Worm (Caenorhabditis elegans): ENCODE results near the gene lin-56.

Gene lin-56

DNA sequence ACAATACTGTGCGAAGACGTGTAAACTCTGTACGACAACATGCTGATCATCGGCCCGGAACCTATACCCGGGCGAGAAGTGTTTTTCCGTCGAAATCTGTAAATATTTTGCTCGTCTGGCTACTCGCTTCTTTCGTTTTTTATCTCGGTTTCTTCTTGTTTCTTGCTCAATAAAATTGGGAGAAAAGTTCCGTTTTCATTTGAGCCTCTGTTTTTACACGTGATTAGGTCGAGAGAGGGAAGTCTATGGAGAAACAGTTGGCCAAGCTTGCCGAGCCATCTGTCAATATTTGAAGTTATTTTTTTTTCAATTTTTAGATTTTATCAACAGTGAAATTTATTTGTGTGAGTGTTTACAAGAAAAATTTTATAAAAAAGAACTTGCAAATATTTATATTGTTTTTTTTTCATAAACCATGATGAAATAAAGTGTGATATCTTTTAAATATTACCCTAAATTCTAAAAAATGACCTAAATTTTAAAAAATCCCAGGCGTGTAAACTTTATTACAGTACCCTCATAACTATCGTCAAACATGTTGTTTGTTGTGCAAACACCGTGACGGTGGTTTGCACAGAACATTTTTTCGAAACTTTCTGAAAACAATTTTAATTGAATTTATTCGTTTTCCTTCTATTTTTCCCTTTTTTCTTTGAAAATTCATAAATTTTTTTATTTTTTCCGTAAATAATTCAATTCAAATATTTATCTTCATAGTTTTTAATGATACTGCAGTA is 4.7 kb upstream of the lin-56 start:
- TF ChIP-seq T22C8.4 (GFP tag; IDR thresholded peaks at IDR 0.05) (no peak), ztf-29 (GFP tag; IDR thresholded peaks at IDR 0.05) (no peak), cog-1 (tag; optimal IDR thresholded peaks at IDR 0.05) (no peak)

- TF ChIP-seq ref-1 (GFP tag; conservative IDR thresholded peaks at IDR 0.05) (no peak), ztf-29 (GFP tag; IDR thresholded peaks at IDR 0.05) (no peak), ztf-23 (GFP tag; IDR thresholded peaks at IDR 0.05) (no peak)
Observed at ce11 chrII:10445738-10446137, 4.1 kb upstream of the lin-56 start.

ce11 chrII:10446300-10446699 is 3.5 kb upstream of the lin-56 start:
- TF ChIP-seq ref-1 (GFP tag; conservative IDR thresholded peaks at IDR 0.05) (no peak), cog-1 (tag; optimal IDR thresholded peaks at IDR 0.05) (no peak), tab-1 (GFP tag; IDR thresholded peaks at IDR 0.05) (no peak), flt-1 (GFP tag; IDR thresholded peaks at IDR 0.05) (no peak), med-1 (GFP tag; optimal IDR thresholded peaks at IDR 0.05; ENCODE audit: insufficient read depth) (no peak), klf-2 (GFP tag; conservative IDR thresholded peaks at IDR 0.05) (no peak), T22C8.4 (GFP tag; IDR thresholded peaks at IDR 0.05) (no peak), ztf-29 (GFP tag; IDR thresholded peaks at IDR 0.05) (no peak), ztf-23 (GFP tag; IDR thresholded peaks at IDR 0.05) (no peak)

DNA sequence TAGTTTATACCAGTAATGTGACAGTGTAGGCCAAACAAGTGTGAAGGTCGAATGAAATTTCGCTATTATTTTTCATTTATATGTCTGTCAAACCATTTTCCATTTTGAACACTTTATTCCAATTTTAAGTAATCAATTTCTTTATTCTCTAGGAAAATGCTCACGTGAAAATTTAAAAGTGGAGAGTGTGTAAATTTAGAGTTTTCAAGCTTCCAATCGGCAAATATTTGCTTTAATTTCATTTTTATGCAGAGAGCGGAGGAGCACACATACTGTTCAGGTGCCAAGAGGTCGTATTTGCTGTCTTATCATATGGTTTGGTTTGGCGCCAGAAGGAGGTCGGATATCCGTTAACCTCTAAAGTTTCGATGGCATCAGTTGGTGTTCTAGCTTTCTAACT is 3.0 kb upstream of the lin-56 start:
- TF ChIP-seq tab-1 (GFP tag; IDR thresholded peaks at IDR 0.05) = no peak
- no peak for TF ChIP-seq cog-1 (tag; optimal IDR thresholded peaks at IDR 0.05)
- TF ChIP-seq ztf-29 (GFP tag; IDR thresholded peaks at IDR 0.05) = no peak
- no peak for TF ChIP-seq klf-2 (GFP tag; conservative IDR thresholded peaks at IDR 0.05)
- no peak for TF ChIP-seq flt-1 (GFP tag; IDR thresholded peaks at IDR 0.05)
- TF ChIP-seq med-1 (GFP tag; optimal IDR thresholded peaks at IDR 0.05; ENCODE audit: insufficient read depth) = no peak
- TF ChIP-seq T22C8.4 (GFP tag; IDR thresholded peaks at IDR 0.05) = no peak
- TF ChIP-seq ztf-23 (GFP tag; IDR thresholded peaks at IDR 0.05) = no peak
- no peak for TF ChIP-seq ref-1 (GFP tag; conservative IDR thresholded peaks at IDR 0.05)

DNA sequence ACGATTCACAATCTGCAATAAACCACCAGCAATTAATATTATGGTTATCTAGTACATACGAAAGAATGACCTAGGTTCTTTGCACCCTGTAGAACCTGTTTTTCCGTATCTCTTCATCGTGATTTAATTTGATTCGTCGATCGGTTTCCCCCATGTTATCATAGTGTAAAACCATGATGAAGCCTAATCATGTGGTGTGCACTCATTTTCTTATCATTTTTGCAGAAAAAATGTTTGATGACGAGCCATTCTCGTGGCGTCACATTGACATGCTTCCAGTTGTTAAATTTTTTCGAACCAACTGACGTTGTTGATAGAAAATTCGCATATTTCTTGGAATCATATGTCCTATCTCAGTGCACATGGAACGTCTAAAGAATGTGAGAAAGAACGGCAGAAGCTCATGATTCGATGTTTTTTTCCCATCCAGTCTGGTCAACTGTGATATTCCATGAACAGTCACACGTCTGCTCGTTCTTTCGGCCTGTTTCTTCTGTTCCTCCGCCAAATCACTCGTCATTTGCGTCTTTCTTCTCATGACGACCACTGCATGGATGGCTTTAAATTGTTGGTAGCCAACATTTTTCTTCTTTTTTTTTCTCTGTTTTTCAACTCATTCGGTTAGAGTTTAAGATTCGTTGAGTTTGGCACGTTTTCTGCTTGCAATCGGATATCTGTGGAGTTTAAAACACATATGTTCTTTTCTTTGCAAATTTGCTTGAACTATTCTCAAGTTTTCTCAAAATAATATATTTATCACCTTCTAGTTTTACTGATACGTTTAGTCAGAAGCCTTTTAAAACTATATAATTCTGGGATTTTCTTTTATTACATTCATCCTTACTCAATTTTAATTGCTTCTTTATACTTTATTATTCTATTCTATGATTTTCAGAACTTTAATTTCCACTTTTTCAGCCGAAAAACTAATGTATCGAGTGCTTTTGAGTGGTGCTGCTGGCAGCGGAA is 2.2 kb upstream of the lin-56 start, which contains the start of gene ZK673.2:
Gene ZK673.2, plus strand, starts transcription at position 919 of the 969 bp plus-strand sequence.
- TF ChIP-seq cog-1 (tag; optimal IDR thresholded peaks at IDR 0.05) = no peak
- TF ChIP-seq ztf-29 (GFP tag; IDR thresholded peaks at IDR 0.05) = no peak
- TF ChIP-seq tab-1 (GFP tag; IDR thresholded peaks at IDR 0.05) = no peak
- no peak for TF ChIP-seq flt-1 (GFP tag; IDR thresholded peaks at IDR 0.05)
- no peak for TF ChIP-seq med-1 (GFP tag; optimal IDR thresholded peaks at IDR 0.05; ENCODE audit: insufficient read depth)
- no peak for TF ChIP-seq ref-1 (GFP tag; conservative IDR thresholded peaks at IDR 0.05)
- no peak for TF ChIP-seq ztf-23 (GFP tag; IDR thresholded peaks at IDR 0.05)
- no peak for TF ChIP-seq T22C8.4 (GFP tag; IDR thresholded peaks at IDR 0.05)
- no peak for TF ChIP-seq klf-2 (GFP tag; conservative IDR thresholded peaks at IDR 0.05)

ce11 chrII:10450335-10450734 is 528 bp downstream of the lin-56 start:
- no peak for TF ChIP-seq cog-1 (tag; optimal IDR thresholded peaks at IDR 0.05)

ce11 chrII:10452620-10453019 is 2.8 kb downstream of the lin-56 start, which contains the start of gene ZK673.4:
ZK673.4 (plus strand) TSS chrII:10452920.
- TF ChIP-seq ref-1 (GFP tag; conservative IDR thresholded peaks at IDR 0.05) (no peak), T22C8.4 (GFP tag; IDR thresholded peaks at IDR 0.05) (no peak), flt-1 (GFP tag; IDR thresholded peaks at IDR 0.05) (no peak), klf-2 (GFP tag; conservative IDR thresholded peaks at IDR 0.05) (no peak), med-1 (GFP tag; optimal IDR thresholded peaks at IDR 0.05; ENCODE audit: insufficient read depth) (no peak), ztf-23 (GFP tag; IDR thresholded peaks at IDR 0.05) (no peak), tab-1 (GFP tag; IDR thresholded peaks at IDR 0.05) (no peak), cog-1 (tag; optimal IDR thresholded peaks at IDR 0.05) (no peak), ztf-29 (GFP tag; IDR thresholded peaks at IDR 0.05) (no peak)

ce11 chrII:10456979-10457378 is 7.2 kb downstream of the lin-56 start, which contains the start of gene ZK673.11:
ZK673.11 (plus strand) TSS chrII:10457279.
- TF ChIP-seq tab-1 (GFP tag; IDR thresholded peaks at IDR 0.05) = no peak
- TF ChIP-seq med-1 (GFP tag; optimal IDR thresholded peaks at IDR 0.05; ENCODE audit: insufficient read depth) = no peak
- no peak for TF ChIP-seq flt-1 (GFP tag; IDR thresholded peaks at IDR 0.05)
- TF ChIP-seq ztf-23 (GFP tag; IDR thresholded peaks at IDR 0.05) = no peak
- TF ChIP-seq klf-2 (GFP tag; conservative IDR thresholded peaks at IDR 0.05) = no peak
- no peak for TF ChIP-seq ztf-29 (GFP tag; IDR thresholded peaks at IDR 0.05)
- TF ChIP-seq cog-1 (tag; optimal IDR thresholded peaks at IDR 0.05) = no peak
- TF ChIP-seq T22C8.4 (GFP tag; IDR thresholded peaks at IDR 0.05) = no peak
- no peak for TF ChIP-seq ref-1 (GFP tag; conservative IDR thresholded peaks at IDR 0.05)

- TF ChIP-seq T22C8.4 (GFP tag; IDR thresholded peaks at IDR 0.05) (no peak), flt-1 (GFP tag; IDR thresholded peaks at IDR 0.05) (no peak), klf-2 (GFP tag; conservative IDR thresholded peaks at IDR 0.05) (no peak), ztf-29 (GFP tag; IDR thresholded peaks at IDR 0.05) (no peak), med-1 (GFP tag; optimal IDR thresholded peaks at IDR 0.05; ENCODE audit: insufficient read depth) (no peak), ref-1 (GFP tag; conservative IDR thresholded peaks at IDR 0.05) (no peak), tab-1 (GFP tag; IDR thresholded peaks at IDR 0.05) (no peak), cog-1 (tag; optimal IDR thresholded peaks at IDR 0.05) (no peak), ztf-23 (GFP tag; IDR thresholded peaks at IDR 0.05) (no peak)
Observed at ce11 chrII:10461207-10461606, 11.4 kb downstream of the lin-56 start, which contains the start of gene ZK673.5. ZK673.5 (plus strand) TSS chrII:10461507.

Data from whole organism, midembryonic.